Worm (Caenorhabditis elegans): Measurements from ENCODE around the gene str-99.

Gene str-99

ce11 chrV:16198016-16198415 is 39.7 kb upstream of the str-99 start, which contains the start of gene F11A5.5 (continued):
- TF ChIP-seq T26A5.8 (tag; optimal IDR thresholded peaks at IDR 0.05) (no peak), C06A6.2 (GFP tag; conservative IDR thresholded peaks at IDR 0.05) (no peak), hlh-26 (GFP tag; conservative IDR thresholded peaks at IDR 0.05) (no peak), egrh-3 (GFP tag; IDR thresholded peaks at IDR 0.05) (no peak), mel-28 (tag; optimal IDR thresholded peaks at IDR 0.05; ENCODE audit: borderline replicate concordance) (no peak)

- no peak for TF ChIP-seq B0019.2 (GFP tag; conservative IDR thresholded peaks at IDR 0.05)
- TF ChIP-seq die-1 (tag; optimal IDR thresholded peaks at IDR 0.05), result no peak
- TF ChIP-seq C17E4.6 (GFP tag; IDR thresholded peaks at IDR 0.05), result no peak
Measured at ce11 chrV:16195379-16195778, 37.1 kb upstream of the str-99 start, which contains the start of gene rabr-3. TSS of gene rabr-3 (plus strand) at chrV:16195679.

ce11 chrV:16194639-16195038 is 36.3 kb upstream of the str-99 start, which contains the start of gene rabr-4:
TSS of gene rabr-4 (plus strand) at chrV:16194939.
- no peak for TF ChIP-seq egrh-3 (GFP tag; IDR thresholded peaks at IDR 0.05)
- TF ChIP-seq F39B2.1 (GFP tag; IDR thresholded peaks at IDR 0.05), result no peak
- TF ChIP-seq aptf-3 (GFP tag; IDR thresholded peaks at IDR 0.05), result no peak
- no peak for TF ChIP-seq F57A8.1 (GFP tag; optimal IDR thresholded peaks at IDR 0.05)
- TF ChIP-seq B0336.3 (GFP tag; IDR thresholded peaks at IDR 0.05), result no peak
- TF ChIP-seq rpc-1 (optimal IDR thresholded peaks at IDR 0.05), result no peak
- TF ChIP-seq rpc-1 (tag; optimal IDR thresholded peaks at IDR 0.05), result no peak
- no peak for TF ChIP-seq nhr-90 (tag; optimal IDR thresholded peaks at IDR 0.05)
- no peak for TF ChIP-seq ztf-25 (GFP tag; IDR thresholded peaks at IDR 0.05)
- no peak for TF ChIP-seq madf-3 (GFP tag; IDR thresholded peaks at IDR 0.05)
- TF ChIP-seq unc-130 (GFP tag; optimal IDR thresholded peaks at IDR 0.05), result no peak
- no peak for TF ChIP-seq zfh-2 (GFP tag; conservative IDR thresholded peaks at IDR 0.05)
- TF ChIP-seq dpff-1 (tag; optimal IDR thresholded peaks at IDR 0.05), result no peak
- no peak for TF ChIP-seq ccch-3 (GFP tag; optimal IDR thresholded peaks at IDR 0.05)
- no peak for TF ChIP-seq nhr-179 (tag; optimal IDR thresholded peaks at IDR 0.05)
- TF ChIP-seq mxl-1 (tag; optimal IDR thresholded peaks at IDR 0.05), result no peak
- no peak for TF ChIP-seq C17E4.6 (GFP tag; IDR thresholded peaks at IDR 0.05)
- TF ChIP-seq F49E8.2 (tag; optimal IDR thresholded peaks at IDR 0.05; ENCODE audit: insufficient read depth), result no peak
- TF ChIP-seq bed-2 (GFP tag; IDR thresholded peaks at IDR 0.05), result no peak
- TF ChIP-seq madf-6 (GFP tag; IDR thresholded peaks at IDR 0.05), result no peak

- TF ChIP-seq Y53F4B.3 (GFP tag; IDR thresholded peaks at IDR 0.05), result no peak
- TF ChIP-seq ztf-28 (GFP tag; IDR thresholded peaks at IDR 0.05), result no peak
- TF ChIP-seq attf-5 (GFP tag; optimal IDR thresholded peaks at IDR 0.05), result no peak
- no peak for TF ChIP-seq T26A5.8 (tag; optimal IDR thresholded peaks at IDR 0.05)
- TF ChIP-seq ztf-18 (tag; optimal IDR thresholded peaks at IDR 0.05), result no peak
- TF ChIP-seq B0019.2 (GFP tag; conservative IDR thresholded peaks at IDR 0.05), result no peak
- no peak for TF ChIP-seq egrh-3 (GFP tag; IDR thresholded peaks at IDR 0.05)
- no peak for TF ChIP-seq nfya-1 (tag; optimal IDR thresholded peaks at IDR 0.05; ENCODE audit: borderline replicate concordance, insufficient read depth)
- TF ChIP-seq sdz-38 (tag; optimal IDR thresholded peaks at IDR 0.05), result no peak
- no peak for TF ChIP-seq nfya-2 (GFP tag; IDR thresholded peaks at IDR 0.05)
- no peak for TF ChIP-seq dpl-1 (GFP tag; optimal IDR thresholded peaks at IDR 0.05)
- TF ChIP-seq Y79H2A.3 (GFP tag; conservative IDR thresholded peaks at IDR 0.05), result no peak
- no peak for TF ChIP-seq rec-8 (tag; optimal IDR thresholded peaks at IDR 0.05)
- no peak for TF ChIP-seq sea-2 (GFP tag; IDR thresholded peaks at IDR 0.05)
- TF ChIP-seq hmg-1.2 (GFP tag; IDR thresholded peaks at IDR 0.05), result no peak
- no peak for TF ChIP-seq gei-17 (GFP tag; optimal IDR thresholded peaks at IDR 0.05)
- TF ChIP-seq mel-28 (tag; optimal IDR thresholded peaks at IDR 0.05; ENCODE audit: borderline replicate concordance), result no peak
Measured at ce11 chrV:16192114-16192513, 33.8 kb upstream of the str-99 start, which contains the start of gene srh-279. TSS of gene srh-279 (plus strand) at chrV:16192414.

Measured in whole organism, young adult.